Worm (Caenorhabditis elegans): ENCODE data around the gene ave-1.

ave-1 gene

ce11 chrIII:1534431-1534830 is 38.7 kb upstream of the ave-1 start:
- TF ChIP-seq him-1 (tag; optimal IDR thresholded peaks at IDR 0.05) (no peak), madf-3 (GFP tag; IDR thresholded peaks at IDR 0.05) (no peak), zim-3 (tag; optimal IDR thresholded peaks at IDR 0.05) (no peak), ceh-91 (GFP tag; IDR thresholded peaks at IDR 0.05) (no peak), F49E8.2 (tag; optimal IDR thresholded peaks at IDR 0.05; ENCODE audit: insufficient read depth) (no peak), ceh-40 (GFP tag; IDR thresholded peaks at IDR 0.05) (no peak), rec-8 (tag; optimal IDR thresholded peaks at IDR 0.05) (no peak), bed-1 (GFP tag; IDR thresholded peaks at IDR 0.05) (no peak), lsl-1 (GFP tag; optimal IDR thresholded peaks at IDR 0.05) (peak; percentile 61), rcor-1 (GFP tag; IDR thresholded peaks at IDR 0.05) (no peak), ceh-100 (GFP tag; IDR thresholded peaks at IDR 0.05) (no peak), K11D2.4 (GFP tag; IDR thresholded peaks at IDR 0.05) (no peak), bed-2 (GFP tag; IDR thresholded peaks at IDR 0.05) (no peak), dpl-1 (GFP tag; optimal IDR thresholded peaks at IDR 0.05) (peak; percentile 16), madf-6 (GFP tag; IDR thresholded peaks at IDR 0.05) (no peak), ama-1 (optimal IDR thresholded peaks at IDR 0.05) (no peak), ama-1 (GFP tag; optimal IDR thresholded peaks at IDR 0.05) (no peak), nfya-2 (GFP tag; IDR thresholded peaks at IDR 0.05) (no peak), chd-7 (tag; optimal IDR thresholded peaks at IDR 0.05) (no peak), nhr-90 (tag; optimal IDR thresholded peaks at IDR 0.05) (no peak), egl-18 (GFP tag; IDR thresholded peaks at IDR 0.05) (no peak), madf-8 (GFP tag; conservative IDR thresholded peaks at IDR 0.05) (no peak), ztf-22 (GFP tag; optimal IDR thresholded peaks at IDR 0.05) (no peak), F57C9.4 (tag; optimal IDR thresholded peaks at IDR 0.05) (no peak), ceh-58 (GFP tag; IDR thresholded peaks at IDR 0.05) (no peak), mel-28 (tag; optimal IDR thresholded peaks at IDR 0.05; ENCODE audit: borderline replicate concordance) (no peak), efl-1 (GFP tag; optimal IDR thresholded peaks at IDR 0.05) (peak; percentile 50), tbp1 (GFP tag; optimal IDR thresholded peaks at IDR 0.05) (peak; percentile 2), lin-40 (tag; optimal IDR thresholded peaks at IDR 0.05) (no peak), hlh-26 (GFP tag; conservative IDR thresholded peaks at IDR 0.05) (no peak), repo-1 (tag; optimal IDR thresholded peaks at IDR 0.05) (no peak), F33H1.4 (GFP tag; IDR thresholded peaks at IDR 0.05) (no peak), aptf-3 (GFP tag; IDR thresholded peaks at IDR 0.05) (no peak), F57A8.1 (GFP tag; optimal IDR thresholded peaks at IDR 0.05) (no peak), mcd-1 (GFP tag; IDR thresholded peaks at IDR 0.05) (peak; percentile 87), hmg-1.2 (GFP tag; IDR thresholded peaks at IDR 0.05) (no peak), B0261.1 (tag; optimal IDR thresholded peaks at IDR 0.05) (no peak), cebp-1 (GFP tag; IDR thresholded peaks at IDR 0.05) (no peak), cebp-1 (tag; optimal IDR thresholded peaks at IDR 0.05) (no peak), lin-54 (GFP tag; optimal IDR thresholded peaks at IDR 0.05) (peak; percentile 95), fkh-3 (tag; optimal IDR thresholded peaks at IDR 0.05) (no peak), sdz-38 (tag; optimal IDR thresholded peaks at IDR 0.05) (no peak), xnd-1 (tag; optimal IDR thresholded peaks at IDR 0.05) (no peak)

Measured in whole organism, young adult.